Fruit fly (Drosophila melanogaster): ENCODE data around the gene Hsp60D.
A peak's percentile ranks its signal among the peaks of the same experiment; 100 is the strongest.

The Hsp60D gene

DNA sequence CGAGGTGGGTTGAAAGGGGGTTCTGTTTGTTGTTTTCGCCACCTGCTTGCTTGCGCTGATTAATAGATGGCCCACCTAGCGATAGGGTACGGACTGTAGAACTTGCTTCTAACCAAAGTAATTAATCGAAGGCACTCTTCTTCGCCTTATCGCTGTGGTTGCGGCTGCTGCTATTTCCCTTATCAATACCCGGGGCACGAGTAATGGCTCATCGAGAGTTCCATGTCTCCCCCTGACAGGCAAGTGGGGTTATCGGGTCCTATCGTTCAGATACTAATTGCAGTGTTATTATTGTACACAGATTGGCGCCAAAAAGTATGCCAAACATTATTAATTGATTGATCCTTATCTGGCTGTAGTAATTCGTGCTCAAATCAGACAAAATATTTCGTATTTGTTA is 12.5 kb downstream of the Hsp60D start (continued):
- TF ChIP-seq Blimp-1 (GFP tag; optimal IDR thresholded peaks at IDR 0.05) (no peak), amos (GFP tag; IDR thresholded peaks at IDR 0.05; ENCODE audit: partially characterized antibody) (no peak), wek (GFP tag; optimal IDR thresholded peaks at IDR 0.05) (no peak), corto (GFP tag; optimal IDR thresholded peaks at IDR 0.05) (no peak), CG11696 (GFP tag; IDR thresholded peaks at IDR 0.05) (no peak), schlank (tag; optimal IDR thresholded peaks at IDR 0.05) (no peak), CG11093 (GFP tag; IDR thresholded peaks at IDR 0.05) (no peak), toy (GFP tag; IDR thresholded peaks at IDR 0.05) (no peak), so (GFP tag; IDR thresholded peaks at IDR 0.05) (no peak), ATbp (GFP tag; optimal IDR thresholded peaks at IDR 0.05) (no peak), Ssrp (tag; optimal IDR thresholded peaks at IDR 0.05) (no peak), ERR (GFP tag; optimal IDR thresholded peaks at IDR 0.05) (no peak)

DNA sequence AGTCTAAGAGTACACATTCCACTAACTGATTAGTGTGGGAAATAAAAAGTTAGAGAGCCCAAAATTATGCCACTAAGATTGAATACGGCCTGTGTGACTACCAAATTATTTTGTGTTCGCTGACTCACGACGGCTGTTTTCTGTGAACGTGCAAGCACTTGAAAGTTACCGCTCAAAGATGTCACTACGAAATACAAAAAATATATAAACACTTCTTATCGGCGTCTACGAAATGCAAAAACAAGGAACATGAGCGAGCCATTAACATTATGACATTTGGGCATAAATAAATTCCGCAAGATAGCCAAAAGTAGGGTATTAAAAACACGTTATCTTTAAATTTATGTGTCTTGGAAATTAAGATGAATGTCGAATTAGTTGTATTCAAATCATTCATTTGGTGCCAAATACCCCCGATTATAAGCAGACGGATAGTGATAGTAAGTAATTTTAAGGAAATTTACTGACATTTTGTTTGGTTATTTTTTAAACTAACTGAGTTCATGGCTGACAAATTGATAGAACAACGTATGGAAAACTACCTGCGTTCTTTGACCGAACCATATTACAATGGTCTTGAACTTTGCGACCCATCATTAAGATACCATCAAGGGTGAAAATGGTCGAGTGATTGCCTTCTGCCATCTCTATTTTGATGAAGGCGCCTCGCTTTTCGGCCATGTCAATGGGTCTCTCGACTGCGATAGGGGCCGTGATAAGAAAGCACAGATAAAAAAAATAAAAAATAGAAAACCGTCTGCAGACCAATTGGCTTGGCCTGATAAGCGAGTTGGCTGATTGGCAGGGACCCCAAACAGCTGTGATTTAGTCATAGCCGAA is 14.3 kb downstream of the Hsp60D start, which contains the start of gene Tehao:
Gene Tehao (plus strand): TSS at position 828 of the 840 bp plus-strand sequence.
- TF ChIP-seq Side (GFP tag; optimal IDR thresholded peaks at IDR 0.05) (no peak), CG2120 (GFP tag; optimal IDR thresholded peaks at IDR 0.05) (peak; percentile 20), CG34376 (GFP tag; optimal IDR thresholded peaks at IDR 0.05) (peak; percentile 76), Hr78 (GFP tag; optimal IDR thresholded peaks at IDR 0.05) (peak in 1 of 2 experiments; percentile 78), CG2129 (GFP tag; IDR thresholded peaks at IDR 0.05; ENCODE audit: partially characterized antibody) (no peak), Oaz (GFP tag; IDR thresholded peaks at IDR 0.05) (no peak), GATAe (GFP tag; conservative IDR thresholded peaks at IDR 0.05) (peak; percentile 46), exex (tag; optimal IDR thresholded peaks at IDR 0.05) (peak; percentile 70), CG5245 (GFP tag; optimal IDR thresholded peaks at IDR 0.05) (no peak), Dip3 (GFP tag; optimal IDR thresholded peaks at IDR 0.05) (peak; percentile 9), cwo (GFP tag; optimal IDR thresholded peaks at IDR 0.05) (peak; percentile 78), sens (GFP tag) (peak; percentile 34), lab (GFP tag; optimal IDR thresholded peaks at IDR 0.05) (peak; percentile 42), sug (tag; optimal IDR thresholded peaks at IDR 0.05) (peak; percentile 81), grn (GFP tag; optimal IDR thresholded peaks at IDR 0.05) (peak; percentile 74)

- peak; percentile 30; the same call in 1 of the 2 replicates for TF ChIP-seq Drgx (GFP tag; IDR thresholded peaks at IDR 0.05)
- TF ChIP-seq schlank (tag; optimal IDR thresholded peaks at IDR 0.05): no peak
Observed at dm6 chr2L:13430919-13431502, 18.3 kb downstream of the Hsp60D start.

- peak; percentile 42; the same call in 1 of the 2 replicates for TF ChIP-seq bowl (GFP tag; IDR thresholded peaks at IDR 0.05)
- TF ChIP-seq lola (GFP tag; optimal IDR thresholded peaks at IDR 0.05): no peak
- no peak for TF ChIP-seq fru (optimal IDR thresholded peaks at IDR 0.05)
- TF ChIP-seq H2.0 (GFP tag; IDR thresholded peaks at IDR 0.05): no peak
- no peak for TF ChIP-seq CG3407 (GFP tag; optimal IDR thresholded peaks at IDR 0.05)
- TF ChIP-seq ems (GFP tag; optimal IDR thresholded peaks at IDR 0.05): no peak
- peak; percentile 50 for TF ChIP-seq CG13624 (GFP tag; optimal IDR thresholded peaks at IDR 0.05)
- peak; percentile 87 for TF ChIP-seq CG17568 (GFP tag; optimal IDR thresholded peaks at IDR 0.05)
- no peak for TF ChIP-seq ken (GFP tag; IDR thresholded peaks at IDR 0.05)
- no peak for TF ChIP-seq mam (GFP tag; optimal IDR thresholded peaks at IDR 0.05)
- no peak for TF ChIP-seq Bgb (GFP tag; IDR thresholded peaks at IDR 0.05; ENCODE audit: partially characterized antibody)
- TF ChIP-seq unc-4 (GFP tag; IDR thresholded peaks at IDR 0.05; ENCODE audit: partially characterized antibody): no peak
- no peak for TF ChIP-seq CG14860 (GFP tag; IDR thresholded peaks at IDR 0.05; ENCODE audit: partially characterized antibody)
- peak; percentile 46 for TF ChIP-seq bcd (GFP tag; optimal IDR thresholded peaks at IDR 0.05)
Observed at dm6 chr2L:13414525-13415481, 34.5 kb downstream of the Hsp60D start, which contains the start of the genes CG16956, CG42784 and CG43850. CG16956 (minus strand) TSS chr2L:13414575. CG42784 (plus strand) TSS chr2L:13415431. CG43850 (plus strand) TSS chr2L:13415431.
